Fruit fly (Drosophila melanogaster): Measurements from ENCODE around the gene Usp47.

The Usp47 gene

dm6 chr3L:5752903-5753604, at the start of gene Usp47 (continued):
- TF ChIP-seq CG17802 (tag; optimal IDR thresholded peaks at IDR 0.05) (no peak), CG7928 (GFP tag; optimal IDR thresholded peaks at IDR 0.05) (no peak), stwl (tag; optimal IDR thresholded peaks at IDR 0.05) (peak; percentile 32), CG2129 (GFP tag; IDR thresholded peaks at IDR 0.05; ENCODE audit: partially characterized antibody) (no peak), CG12236 (GFP tag; optimal IDR thresholded peaks at IDR 0.05) (no peak), exex (tag; optimal IDR thresholded peaks at IDR 0.05) (no peak), esg (GFP tag; conservative IDR thresholded peaks at IDR 0.05) (no peak), CG11247 (GFP tag; IDR thresholded peaks at IDR 0.05) (no peak), Pdp1 (GFP tag; optimal IDR thresholded peaks at IDR 0.05) (no peak), CG8281 (tag; optimal IDR thresholded peaks at IDR 0.05) (no peak), CG11398 (GFP tag; optimal IDR thresholded peaks at IDR 0.05) (no peak), CG4730 (GFP tag; IDR thresholded peaks at IDR 0.05) (no peak), B-H2 (GFP tag; optimal IDR thresholded peaks at IDR 0.05) (no peak), so (GFP tag; IDR thresholded peaks at IDR 0.05) (no peak), zf30C (GFP tag; optimal IDR thresholded peaks at IDR 0.05) (peak; percentile 63), slbo (GFP tag; IDR thresholded peaks at IDR 0.05) (peak; percentile 25; the same call in 1 of the 2 replicates), D19B (GFP tag; optimal IDR thresholded peaks at IDR 0.05) (no peak), hbn (GFP tag; IDR thresholded peaks at IDR 0.05; ENCODE audit: partially characterized antibody) (no peak), CG4360 (GFP tag; IDR thresholded peaks at IDR 0.05) (peak; percentile 44), gfzf (GFP tag; optimal IDR thresholded peaks at IDR 0.05) (peak; percentile 89), Deaf1 (tag; optimal IDR thresholded peaks at IDR 0.05) (peak; percentile 73), nau (GFP tag; optimal IDR thresholded peaks at IDR 0.05) (no peak), al (GFP tag; IDR thresholded peaks at IDR 0.05) (no peak), CG32767 (GFP tag; IDR thresholded peaks at IDR 0.05) (peak; percentile 49; the same call in 1 of the 2 replicates), fd3F (GFP tag; optimal IDR thresholded peaks at IDR 0.05) (no peak), ATbp (GFP tag; optimal IDR thresholded peaks at IDR 0.05) (no peak), CG10959 (GFP tag; IDR thresholded peaks at IDR 0.05) (no peak), CG30431 (GFP tag; optimal IDR thresholded peaks at IDR 0.05) (no peak), Xbp1 (GFP tag; optimal IDR thresholded peaks at IDR 0.05) (no peak), gce (GFP tag; IDR thresholded peaks at IDR 0.05) (no peak), unpg (GFP tag; optimal IDR thresholded peaks at IDR 0.05) (no peak), CG2712 (tag; optimal IDR thresholded peaks at IDR 0.05) (peak; percentile 32), CG3995 (GFP tag; optimal IDR thresholded peaks at IDR 0.05) (no peak), en (GFP tag; optimal IDR thresholded peaks at IDR 0.05) (no peak), eyg (GFP tag; optimal IDR thresholded peaks at IDR 0.05) (no peak), MBD-R2 (GFP tag; IDR thresholded peaks at IDR 0.05) (peak; percentile 58), NC2α (GFP tag; optimal IDR thresholded peaks at IDR 0.05) (no peak), pfk (GFP tag; optimal IDR thresholded peaks at IDR 0.05) (no peak), CG8290 (GFP tag; optimal IDR thresholded peaks at IDR 0.05) (no peak), CG8290 (tag; optimal IDR thresholded peaks at IDR 0.05) (no peak), klu (GFP tag; IDR thresholded peaks at IDR 0.05) (no peak), CG31224 (GFP tag; IDR thresholded peaks at IDR 0.05) (no peak), z (GFP tag; IDR thresholded peaks at IDR 0.05) (no peak), CG7357 (GFP tag; IDR thresholded peaks at IDR 0.05) (no peak), wdn (GFP tag; IDR thresholded peaks at IDR 0.05) (no peak), sd (tag; optimal IDR thresholded peaks at IDR 0.05) (no peak), row (GFP tag; IDR thresholded peaks at IDR 0.05) (no peak; the same call in 2 of the 3 replicates), gem (tag; optimal IDR thresholded peaks at IDR 0.05) (no peak), twi (tag; optimal IDR thresholded peaks at IDR 0.05) (no peak), CG8388 (GFP tag; optimal IDR thresholded peaks at IDR 0.05) (no peak)

Data from whole organism, embryonic.